Fruit fly (Drosophila melanogaster) whole organism: Measurements from ENCODE around the gene bt.
A peak's percentile ranks its signal among the peaks of the same experiment; 100 is the strongest.
"Not testable (repeated sequence)": the region's sequence is repeated elsewhere in the genome, so short reads cannot be mapped to it uniquely, and the experiment has no call there.

ENCODE experiments used
- CG8478 ChIP-seq: fragments of >200 bp; optimal IDR thresholded peaks from 2 replicates; lab custom pipeline; 2018; ENCODE audit warnings: inconsistent platforms
- Dll ChIP-seq: fragments of >200 bp; optimal IDR thresholded peaks from 2 replicates; lab custom pipeline; 2017
- EcR ChIP-seq, 2 experiments: fragments of >200 bp; optimal IDR thresholded peaks; 2 replicates each; lab custom pipeline; 2017; ENCODE audit warnings: missing biosample characterization in 2 of 2, missing genetic modification characterization in 2 of 2, missing genetic modification reagents in 2 of 2
- pan ChIP-seq: fragments of >200 bp; optimal IDR thresholded peaks from 2 replicates; lab custom pipeline; 2017
- psq ChIP-seq: fragments of >200 bp; optimal IDR thresholded peaks from 2 replicates; lab custom pipeline; 2017
- usp ChIP-seq: fragments of >200 bp; optimal IDR thresholded peaks from 2 replicates; lab custom pipeline; 2017; ENCODE audit warnings: missing biosample characterization, missing genetic modification characterization, mixed read lengths

The bt gene

DNA sequence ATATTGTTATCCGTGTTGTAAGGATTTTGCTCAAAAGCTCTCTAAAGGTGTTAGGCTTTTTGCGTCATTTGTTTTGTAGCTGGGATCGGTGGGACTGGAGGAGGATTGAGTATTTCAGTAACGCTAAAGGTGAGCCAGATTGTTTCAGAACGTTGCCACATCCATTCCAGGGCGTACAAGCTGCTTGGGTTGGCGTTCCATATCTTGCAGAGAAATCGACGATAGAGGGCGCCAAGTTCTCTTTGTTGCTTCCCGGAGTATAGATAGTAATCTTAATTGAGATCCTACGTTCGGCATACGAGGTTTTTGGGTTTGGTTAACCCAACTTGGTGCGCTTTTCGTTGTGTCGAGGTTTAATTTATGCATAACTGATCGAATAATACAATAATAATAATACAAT is 5.6 kb upstream of the bt start:
- TF ChIP-seq Dll (lab: Kevin White, UChicago) (no peak), CG8478 (lab: Kevin White, UChicago) (no peak), pan (lab: Kevin White, UChicago) (no peak), usp (GFP tag; lab: Kevin White, UChicago) (no peak), EcR (GFP tag; optimal IDR thresholded peaks at IDR 0.05; lab: Kevin White, UChicago) (no peak), psq (lab: Kevin White, UChicago) (no peak)

DNA sequence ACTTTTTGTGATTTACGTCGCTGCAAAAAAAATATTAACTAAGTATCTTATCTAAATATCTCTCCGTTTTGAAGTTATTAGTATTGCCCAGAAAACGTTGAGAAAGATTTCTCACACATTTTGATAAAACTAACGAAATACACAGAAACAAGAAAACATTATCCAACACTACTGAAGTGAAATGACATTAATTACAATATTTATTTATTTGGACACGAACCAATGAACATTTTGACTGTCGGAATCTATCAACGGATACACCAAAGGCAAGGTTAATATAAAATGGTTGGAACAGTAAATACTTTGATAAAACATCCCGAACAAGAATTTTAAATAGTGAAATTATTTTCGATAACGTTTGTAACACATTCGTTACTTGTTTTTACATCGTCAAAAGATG is 2.4 kb upstream of the bt start:
- TF ChIP-seq EcR (GFP tag; optimal IDR thresholded peaks at IDR 0.05; lab: Kevin White, UChicago): no peak
- no peak for TF ChIP-seq pan (lab: Kevin White, UChicago)
- no peak for TF ChIP-seq usp (GFP tag; lab: Kevin White, UChicago)
- TF ChIP-seq Dll (lab: Kevin White, UChicago): no peak
- no peak for TF ChIP-seq psq (lab: Kevin White, UChicago)
- TF ChIP-seq CG8478 (lab: Kevin White, UChicago): no peak

DNA sequence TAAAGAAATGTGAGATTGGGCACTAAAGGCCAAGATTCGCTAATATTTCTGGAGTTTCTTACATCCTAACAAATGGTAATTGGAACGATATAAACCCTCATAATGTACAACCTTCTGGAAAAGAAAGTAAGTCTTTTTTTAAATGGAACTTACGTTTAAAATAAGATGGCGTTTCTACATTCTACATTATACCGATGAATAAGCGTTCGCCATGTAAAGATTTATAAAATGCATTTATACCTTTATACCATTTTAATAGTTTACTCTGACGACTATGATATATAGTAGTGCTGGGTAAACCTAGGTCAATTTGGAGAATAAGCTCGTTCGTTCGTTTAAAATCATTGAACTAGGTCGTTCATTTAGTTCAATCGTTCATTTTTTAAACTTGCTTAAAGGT is 1.9 kb upstream of the bt start:
- TF ChIP-seq psq (lab: Kevin White, UChicago) (no peak), EcR (GFP tag; optimal IDR thresholded peaks at IDR 0.05; lab: Kevin White, UChicago) (no peak), pan (lab: Kevin White, UChicago) (no peak), Dll (lab: Kevin White, UChicago) (no peak), CG8478 (lab: Kevin White, UChicago) (no peak), usp (GFP tag; lab: Kevin White, UChicago) (no peak)

DNA sequence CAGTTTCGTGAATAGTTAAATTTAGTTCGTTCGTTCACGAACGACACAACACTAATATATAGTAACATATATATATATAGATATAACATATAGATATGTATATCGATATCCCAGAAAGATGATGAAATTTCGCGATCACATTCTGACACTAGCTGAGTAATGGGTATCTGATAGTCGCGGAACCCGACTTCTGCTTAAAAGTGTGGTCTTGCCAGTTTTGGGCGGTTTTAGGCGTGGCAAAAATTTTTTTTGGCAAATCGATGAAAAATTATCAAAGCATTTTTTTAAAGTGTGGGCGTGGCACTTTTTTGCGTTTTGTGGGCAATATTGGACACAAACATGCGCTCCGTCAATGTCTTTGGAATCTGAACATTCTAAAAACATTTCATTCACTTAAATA is 1.3 kb upstream of the bt start:
- TF ChIP-seq Dll (lab: Kevin White, UChicago) (no peak), CG8478 (lab: Kevin White, UChicago) (no peak), EcR (GFP tag; optimal IDR thresholded peaks at IDR 0.05; lab: Kevin White, UChicago) (no peak), pan (lab: Kevin White, UChicago) (no peak), usp (GFP tag; lab: Kevin White, UChicago) (no peak), psq (lab: Kevin White, UChicago) (no peak)

DNA sequence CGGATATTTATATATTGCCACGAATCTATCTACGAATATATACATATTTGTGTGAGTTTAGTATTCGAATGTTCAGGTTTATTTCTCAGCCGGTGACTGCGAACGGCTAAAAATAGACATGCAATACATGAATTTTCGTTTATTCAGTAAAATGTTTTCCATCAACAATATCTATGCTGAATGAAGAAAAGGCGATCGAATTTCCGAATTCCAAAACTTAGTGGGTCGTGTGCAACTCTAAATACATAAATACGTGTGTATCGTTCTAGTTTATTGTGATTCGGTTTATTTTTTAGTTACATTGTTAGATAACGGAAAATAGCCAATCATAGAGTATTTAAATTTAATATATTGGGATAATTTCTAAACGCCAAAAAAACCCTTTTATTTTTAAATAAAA is 885 bp downstream of the bt start:
- TF ChIP-seq pan (lab: Kevin White, UChicago) (no peak), psq (lab: Kevin White, UChicago) (no peak), usp (GFP tag; lab: Kevin White, UChicago) (no peak), Dll (lab: Kevin White, UChicago) (no peak), CG8478 (lab: Kevin White, UChicago) (no peak), EcR (GFP tag; optimal IDR thresholded peaks at IDR 0.05; lab: Kevin White, UChicago) (no peak)

DNA sequence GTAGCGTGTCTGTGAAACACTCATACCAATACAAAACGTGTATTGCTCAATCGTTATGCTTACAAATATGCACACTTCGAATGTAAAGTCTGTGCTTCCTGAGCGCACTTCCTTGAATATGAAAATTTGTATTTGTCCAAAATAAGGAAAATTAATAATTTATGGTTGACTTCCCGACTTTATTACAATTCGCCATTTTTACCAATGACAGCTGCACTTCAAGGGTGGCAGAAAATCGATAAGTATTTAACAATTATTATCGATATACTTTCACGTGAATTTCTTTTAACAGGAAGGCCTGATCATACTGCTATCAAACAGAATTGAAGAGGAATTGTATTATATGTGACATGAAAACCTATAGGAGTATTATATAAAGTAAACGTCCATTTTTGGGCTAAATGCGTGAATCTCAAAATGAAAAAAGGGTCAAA is 63.2 kb downstream of the bt start:
- TF ChIP-seq psq (lab: Kevin White, UChicago): no peak
- TF ChIP-seq EcR (GFP tag; optimal IDR thresholded peaks at IDR 0.05; lab: Kevin White, UChicago): no peak
- no peak for TF ChIP-seq pan (lab: Kevin White, UChicago)
- no peak for TF ChIP-seq CG8478 (lab: Kevin White, UChicago)
- no peak for TF ChIP-seq Dll (lab: Kevin White, UChicago)
- TF ChIP-seq usp (GFP tag; lab: Kevin White, UChicago): no peak

DNA sequence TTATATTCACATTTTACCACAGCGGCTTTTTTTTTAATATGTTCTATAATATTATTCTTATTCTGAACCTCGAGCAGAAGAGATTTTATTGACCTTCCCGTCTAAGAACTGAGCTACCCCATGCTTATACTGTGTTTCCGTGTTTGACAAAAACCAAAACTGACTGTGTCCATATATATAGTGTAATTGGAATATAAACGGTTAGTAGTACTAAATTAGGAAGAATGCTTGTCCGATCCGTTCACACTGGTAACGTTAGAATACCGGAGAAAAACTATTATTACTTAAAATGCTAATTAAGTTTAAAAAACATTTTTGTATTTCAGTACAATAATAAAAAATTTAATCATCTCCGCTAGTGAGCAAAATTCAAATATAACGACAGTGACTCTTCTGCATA is 64.2 kb downstream of the bt start:
- TF ChIP-seq psq (lab: Kevin White, UChicago) (no peak), pan (lab: Kevin White, UChicago) (no peak), CG8478 (lab: Kevin White, UChicago) (no peak), EcR (GFP tag; optimal IDR thresholded peaks at IDR 0.05; lab: Kevin White, UChicago) (no peak), Dll (lab: Kevin White, UChicago) (no peak), usp (GFP tag; lab: Kevin White, UChicago) (no peak)

DNA sequence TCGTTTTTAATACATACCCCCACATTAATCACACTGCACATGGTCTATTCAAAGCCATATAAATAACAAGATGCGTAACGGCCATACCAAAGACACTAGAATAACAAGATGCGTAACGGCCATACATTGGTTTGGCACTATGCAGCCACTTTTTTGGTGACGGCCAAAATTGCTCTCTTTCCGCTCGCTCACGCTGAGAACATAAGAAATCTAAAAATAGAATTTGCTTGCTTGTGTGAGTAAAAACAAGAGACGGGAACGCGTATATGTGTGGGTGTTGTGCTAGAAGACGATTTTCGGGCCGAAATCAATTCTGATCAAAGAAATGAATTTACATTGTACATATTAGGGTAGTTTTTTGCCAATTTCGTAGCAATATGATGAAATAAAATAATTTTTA is 64.7 kb downstream of the bt start, which contains the start of gene MED26:
TSS of gene MED26 (minus strand) at position 101 of the 400 bp plus-strand sequence.
- not testable (repeated sequence) for TF ChIP-seq psq (lab: Kevin White, UChicago); usp (GFP tag; lab: Kevin White, UChicago); EcR (GFP tag; optimal IDR thresholded peaks at IDR 0.05; lab: Kevin White, UChicago)

DNA sequence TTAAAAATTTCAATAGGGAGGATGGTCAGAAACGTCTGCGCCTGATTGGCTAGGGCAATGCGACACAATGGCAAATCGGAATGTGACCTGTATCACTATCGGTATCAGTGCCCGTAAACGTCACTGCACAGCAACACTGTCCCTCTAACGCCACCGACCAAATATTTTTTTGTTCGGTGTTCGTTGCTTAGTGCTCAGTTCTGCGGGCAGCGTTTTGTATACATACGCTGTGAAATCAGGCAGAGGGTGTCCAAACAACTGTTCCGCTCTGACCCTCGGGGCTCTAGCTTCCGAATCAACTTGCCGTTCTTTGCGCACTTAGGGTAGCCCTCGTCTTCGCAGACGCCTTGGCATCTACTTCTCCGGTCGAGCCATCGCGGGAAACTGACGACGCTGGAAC is 82.8 kb downstream of the bt start:
- TF ChIP-seq usp (GFP tag; lab: Kevin White, UChicago): no peak
- no peak for TF ChIP-seq Dll (lab: Kevin White, UChicago)
- no peak for TF ChIP-seq psq (lab: Kevin White, UChicago)
- TF ChIP-seq pan (lab: Kevin White, UChicago): no peak
- TF ChIP-seq EcR (GFP tag; optimal IDR thresholded peaks at IDR 0.05; lab: Kevin White, UChicago): no peak
- no peak for TF ChIP-seq CG8478 (lab: Kevin White, UChicago)

DNA sequence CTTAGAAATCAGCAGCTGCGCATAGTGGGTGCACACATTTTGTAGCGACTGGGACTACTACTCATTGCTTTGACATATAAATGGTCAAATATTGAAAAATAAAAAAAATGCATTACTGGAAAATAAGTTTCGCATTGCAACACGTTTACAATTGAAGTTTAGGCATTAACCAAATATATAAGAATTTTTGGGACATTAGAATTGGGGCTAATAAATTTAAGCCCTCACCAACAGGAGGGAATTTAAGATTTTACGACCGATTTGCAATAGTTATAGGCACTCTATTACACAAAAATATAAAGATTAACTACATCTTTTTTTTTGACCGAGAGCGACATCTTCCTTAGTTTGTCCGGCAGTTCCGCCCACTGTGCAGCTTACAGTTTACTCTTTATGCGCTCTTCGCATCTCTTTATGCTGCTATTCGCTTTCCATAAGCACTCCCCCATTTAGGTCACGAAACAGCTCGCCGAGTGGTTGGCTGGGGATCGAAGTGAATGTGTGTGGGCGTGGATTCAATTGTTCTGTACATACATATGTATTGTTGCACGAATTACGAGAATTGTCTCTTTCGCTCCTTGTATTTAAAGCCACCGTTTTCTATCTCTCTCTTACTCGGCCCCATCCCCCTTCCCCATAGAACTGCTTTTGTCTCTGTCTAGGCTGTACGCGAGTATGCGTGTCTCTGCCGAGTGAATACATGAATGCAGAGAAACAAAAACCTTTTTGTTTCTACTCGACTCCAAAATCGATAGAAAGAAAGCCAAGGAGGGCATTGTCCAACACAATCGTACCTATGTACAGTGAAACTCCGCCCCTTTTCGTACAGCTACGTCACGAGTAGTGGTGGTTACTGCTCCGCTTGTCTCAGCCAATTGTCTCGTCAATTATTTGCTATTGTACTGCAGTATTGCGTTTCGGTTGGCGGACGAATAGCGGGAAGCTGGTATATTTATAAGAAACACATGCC is 83.5 kb downstream of the bt start:
- TF ChIP-seq CG8478 (lab: Kevin White, UChicago): peak; percentile 28
- no peak for TF ChIP-seq psq (lab: Kevin White, UChicago)

DNA sequence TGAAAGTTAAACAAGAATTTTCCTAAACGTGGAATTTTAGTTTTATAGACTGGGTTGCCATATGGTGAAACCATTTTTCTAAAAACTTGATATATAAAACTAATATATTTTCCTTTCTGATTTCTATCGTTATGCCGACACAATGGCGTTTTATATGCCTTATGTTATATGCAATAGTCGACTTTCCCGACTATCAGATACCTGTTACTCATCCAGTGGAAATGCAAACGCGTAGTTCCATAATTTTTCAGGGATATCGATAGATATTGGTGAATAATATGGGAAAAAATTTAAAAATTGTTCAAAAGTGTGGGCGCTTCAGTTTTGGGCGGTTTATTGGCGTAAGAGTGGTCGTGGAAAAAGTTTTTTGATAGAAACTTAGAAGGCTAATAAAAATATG is 86.7 kb downstream of the bt start:
- no peak for TF ChIP-seq EcR (GFP tag; optimal IDR thresholded peaks at IDR 0.05; lab: Kevin White, UChicago)
- no peak for TF ChIP-seq usp (GFP tag; lab: Kevin White, UChicago)
- TF ChIP-seq pan (lab: Kevin White, UChicago): no peak
- TF ChIP-seq Dll (lab: Kevin White, UChicago): no peak
- TF ChIP-seq psq (lab: Kevin White, UChicago): no peak
- TF ChIP-seq CG8478 (lab: Kevin White, UChicago): no peak
